Fruit fly (Drosophila melanogaster): Measurements from ENCODE around the gene CG31709.
A peak's percentile ranks its signal among the peaks of the same experiment; 100 is the strongest.

Gene CG31709

DNA sequence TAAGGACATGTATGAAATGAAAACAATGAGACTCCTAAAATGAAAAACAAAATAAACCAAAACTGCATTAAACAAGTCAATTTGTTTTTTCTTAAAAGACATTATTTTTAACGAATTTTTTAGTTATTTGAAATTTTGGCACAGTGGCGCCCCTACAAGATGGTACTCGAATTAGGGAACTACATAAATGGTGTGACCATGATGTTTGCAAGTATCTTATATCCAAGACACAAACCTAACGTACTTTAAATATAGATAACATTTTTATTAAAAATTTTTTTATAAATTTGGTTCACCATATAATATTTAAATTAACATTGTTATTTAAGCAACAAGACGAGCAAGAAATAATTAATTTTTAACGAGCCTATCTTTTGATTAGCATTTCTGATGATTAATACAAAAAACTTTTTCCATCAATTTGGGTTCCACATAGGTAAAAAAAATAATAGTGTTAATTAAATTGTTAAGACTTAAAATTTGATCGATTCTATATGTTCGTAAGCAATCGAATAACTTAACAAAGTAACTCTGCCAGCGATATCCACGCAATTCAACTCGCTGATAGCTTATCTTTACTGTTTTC, 39.4 kb downstream of the CG31709 start, which contains the start of gene CG17855 (continued):
- TF ChIP-seq stwl (tag; optimal IDR thresholded peaks at IDR 0.05) = peak; percentile 90
- peak; percentile 21 for TF ChIP-seq BEAF-32 (GFP tag; optimal IDR thresholded peaks at IDR 0.05)
- TF ChIP-seq stc (GFP tag; IDR thresholded peaks at IDR 0.05) = no peak
- no peak for TF ChIP-seq HmgZ (tag; optimal IDR thresholded peaks at IDR 0.05)
- no peak for TF ChIP-seq unpg (GFP tag; optimal IDR thresholded peaks at IDR 0.05)
- TF ChIP-seq nau (GFP tag; optimal IDR thresholded peaks at IDR 0.05) = no peak
- TF ChIP-seq pita (GFP tag; optimal IDR thresholded peaks at IDR 0.05) = peak; percentile 43
- TF ChIP-seq otp (GFP tag; IDR thresholded peaks at IDR 0.05) = no peak
- TF ChIP-seq gt (GFP tag; IDR thresholded peaks at IDR 0.05) = no peak
- no peak for TF ChIP-seq cwo (GFP tag; optimal IDR thresholded peaks at IDR 0.05)
- no peak for TF ChIP-seq NC2α (GFP tag; optimal IDR thresholded peaks at IDR 0.05)
- no peak for TF ChIP-seq disco-r (GFP tag; optimal IDR thresholded peaks at IDR 0.05)
- TF ChIP-seq nerfin-1 (tag; optimal IDR thresholded peaks at IDR 0.05) = no peak
- TF ChIP-seq Mad (GFP tag; optimal IDR thresholded peaks at IDR 0.05) = no peak
- TF ChIP-seq HLH4C (GFP tag; IDR thresholded peaks at IDR 0.05; ENCODE audit: partially characterized antibody) = no peak
- no peak for TF ChIP-seq CG17385 (GFP tag; optimal IDR thresholded peaks at IDR 0.05)
- TF ChIP-seq sr (GFP tag; IDR thresholded peaks at IDR 0.05) = no peak
- no peak for TF ChIP-seq CG1792 (GFP tag; optimal IDR thresholded peaks at IDR 0.05)
- TF ChIP-seq CG7372 (GFP tag; IDR thresholded peaks at IDR 0.05) = no peak
- TF ChIP-seq CG10654 (GFP tag; optimal IDR thresholded peaks at IDR 0.05) = no peak
- TF ChIP-seq CG9932 (GFP tag; IDR thresholded peaks at IDR 0.05) = no peak
- no peak for TF ChIP-seq Xbp1 (GFP tag; optimal IDR thresholded peaks at IDR 0.05)
- TF ChIP-seq B-H2 (GFP tag; optimal IDR thresholded peaks at IDR 0.05) = no peak
- TF ChIP-seq toy (GFP tag; IDR thresholded peaks at IDR 0.05) = no peak
- TF ChIP-seq seq (GFP tag; IDR thresholded peaks at IDR 0.05) = no peak
- no peak for TF ChIP-seq CG11723 (GFP tag; optimal IDR thresholded peaks at IDR 0.05)
- peak; percentile 5 for TF ChIP-seq Lhr (GFP tag; optimal IDR thresholded peaks at IDR 0.05)
- TF ChIP-seq CG2875 (GFP tag; optimal IDR thresholded peaks at IDR 0.05) = no peak
- no peak for TF ChIP-seq NC2β (GFP tag; optimal IDR thresholded peaks at IDR 0.05)
- TF ChIP-seq Med (GFP tag) = peak; percentile 69
- no peak for TF ChIP-seq sc (optimal IDR thresholded peaks at IDR 0.05)
- no peak for TF ChIP-seq sc (GFP tag; optimal IDR thresholded peaks at IDR 0.05)
- no peak for TF ChIP-seq dm (GFP tag; optimal IDR thresholded peaks at IDR 0.05)
- no peak for TF ChIP-seq CG3726 (GFP tag; IDR thresholded peaks at IDR 0.05)
- TF ChIP-seq CkIIα-i1 (GFP tag; IDR thresholded peaks at IDR 0.05) = no peak
- TF ChIP-seq CG17186 (GFP tag; optimal IDR thresholded peaks at IDR 0.05) = no peak
- peak; percentile 56 for TF ChIP-seq gfzf (GFP tag; optimal IDR thresholded peaks at IDR 0.05)
- peak; percentile 43 for TF ChIP-seq Dref (GFP tag; IDR thresholded peaks at IDR 0.05)
- TF ChIP-seq GATAe (GFP tag; conservative IDR thresholded peaks at IDR 0.05) = 0 out of 2 replicates have a peak, but pooled peaks have one; percentile 14
- no peak for TF ChIP-seq CG18476 (GFP tag; optimal IDR thresholded peaks at IDR 0.05)
- no peak for TF ChIP-seq zfh1 (GFP tag; IDR thresholded peaks at IDR 0.05)
- TF ChIP-seq h (optimal IDR thresholded peaks at IDR 0.05) = no peak
- TF ChIP-seq CG11398 (GFP tag; optimal IDR thresholded peaks at IDR 0.05) = no peak
- TF ChIP-seq schlank (tag; optimal IDR thresholded peaks at IDR 0.05) = no peak
- TF ChIP-seq ERR (GFP tag; optimal IDR thresholded peaks at IDR 0.05) = no peak
- TF ChIP-seq CG15514 (GFP tag; optimal IDR thresholded peaks at IDR 0.05) = peak; percentile 59
- no peak for TF ChIP-seq CG14441 (GFP tag; IDR thresholded peaks at IDR 0.05)
- no peak for TF ChIP-seq Atf3 (GFP tag; optimal IDR thresholded peaks at IDR 0.05)
- TF ChIP-seq zen (tag; optimal IDR thresholded peaks at IDR 0.05) = no peak
- no peak for TF ChIP-seq bcd (GFP tag; optimal IDR thresholded peaks at IDR 0.05)
- no peak for TF ChIP-seq CG11504 (tag; optimal IDR thresholded peaks at IDR 0.05)
- no peak for TF ChIP-seq CG14710 (tag; optimal IDR thresholded peaks at IDR 0.05)

Measured in whole organism, embryonic.